Worm (Caenorhabditis elegans) whole organism, L2 larva: ENCODE data around the gene cpsf-3.

Experiments
- C34F6.9 ChIP-seq: fragments of 150-350 bp; optimal IDR thresholded peaks from 2 replicates; lab custom pipeline; 2014; ENCODE audit warnings: missing biosample characterization, missing genetic modification characterization
- F13H6.1 ChIP-seq: sonication (generic microtip); optimal IDR thresholded peaks from 2 replicates; lab custom pipeline; 2016; ENCODE audit warnings: missing genetic modification characterization, missing compliant biosample characterization
- R02D3.7 ChIP-seq: fragments of 150-350 bp; optimal IDR thresholded peaks from 2 replicates; lab custom pipeline; 2014; ENCODE audit warnings: missing biosample characterization, missing genetic modification characterization
- Y55F3AM.14 ChIP-seq: fragments of 200-800 bp; sonication (Bioruptor generic); optimal IDR thresholded peaks from 2 replicates; lab custom pipeline; 2018; ENCODE audit warnings: mild to moderate bottlenecking, missing genetic modification characterization, missing compliant biosample characterization
- ZK546.5 ChIP-seq: sonication (generic microtip); optimal IDR thresholded peaks from 2 replicates; lab custom pipeline; 2017; ENCODE audit warnings: missing biosample characterization, missing genetic modification characterization
- alr-1 ChIP-seq: fragments of 150-350 bp; optimal IDR thresholded peaks from 2 replicates; lab custom pipeline; 2014; ENCODE audit warnings: missing biosample characterization, missing genetic modification characterization
- aly-2 ChIP-seq: fragments of 150-350 bp; optimal IDR thresholded peaks from 2 replicates; lab custom pipeline; 2014; ENCODE audit warnings: missing biosample characterization, missing genetic modification characterization
- ama-1 ChIP-seq: fragments of 150-350 bp; optimal IDR thresholded peaks from 2 replicates; lab custom pipeline; 2018; ENCODE audit warnings: inconsistent platforms
- blmp-1 ChIP-seq: sonication (generic microtip); optimal IDR thresholded peaks from 2 replicates; lab custom pipeline; 2017; ENCODE audit warnings: missing genetic modification characterization, mild to moderate bottlenecking, missing compliant biosample characterization, antibody characterized with exemption, moderate library complexity; ENCODE audit not compliant: insufficient read depth
- crh-2 ChIP-seq: sonication (generic microtip); optimal IDR thresholded peaks from 2 replicates; lab custom pipeline; 2017; ENCODE audit warnings: missing biosample characterization, missing genetic modification characterization
- dmd-4 ChIP-seq: sonication (generic microtip); optimal IDR thresholded peaks from 2 replicates; lab custom pipeline; 2017; ENCODE audit warnings: missing biosample characterization, missing genetic modification characterization
- egl-27 ChIP-seq: sonication (generic microtip); optimal IDR thresholded peaks from 3 replicates; lab custom pipeline; 2017; ENCODE audit warnings: missing biosample characterization, missing genetic modification reagents, missing genetic modification characterization
- elt-1 ChIP-seq: fragments of 150-350 bp; optimal IDR thresholded peaks from 2 replicates; lab custom pipeline; 2014; ENCODE audit warnings: missing biosample characterization, missing genetic modification characterization
- fos-1 ChIP-seq: fragments of 150-350 bp; optimal IDR thresholded peaks from 2 replicates; lab custom pipeline; 2014; ENCODE audit warnings: missing biosample characterization, missing genetic modification characterization
- gmeb-1 ChIP-seq: fragments of 150-350 bp; optimal IDR thresholded peaks from 2 replicates; lab custom pipeline; 2014; ENCODE audit warnings: missing biosample characterization, missing genetic modification characterization
- lin-11 ChIP-seq: fragments of 150-350 bp; sonication (generic microtip); optimal IDR thresholded peaks from 2 replicates; lab custom pipeline; 2014; ENCODE audit warnings: missing biosample characterization, missing genetic modification characterization, inconsistent platforms, mixed read lengths
- lin-13 ChIP-seq: fragments of 150-350 bp; optimal IDR thresholded peaks from 2 replicates; lab custom pipeline; 2014; ENCODE audit warnings: missing biosample characterization, missing genetic modification reagents, missing genetic modification characterization
- lsy-2 ChIP-seq, 2 experiments: fragments of 150-350 bp in 1 of 2; sonication (generic microtip) in 1 of 2; optimal IDR thresholded peaks; 2 replicates each; lab custom pipeline; 2014 to 2017; ENCODE audit warnings: missing biosample characterization in 2 of 2, missing genetic modification characterization in 2 of 2
- mab-5 ChIP-seq: fragments of 150-350 bp; optimal IDR thresholded peaks from 2 replicates; lab custom pipeline; 2014; ENCODE audit warnings: missing biosample characterization, missing genetic modification characterization
- mbf-1 ChIP-seq: sonication (generic microtip); optimal IDR thresholded peaks from 2 replicates; lab custom pipeline; 2017; ENCODE audit warnings: missing biosample characterization, missing genetic modification characterization
- mdl-1 ChIP-seq, 2 experiments: fragments of 150-350 bp in 1 of 2; sonication (generic microtip) in 1 of 2; optimal IDR thresholded peaks; 2 replicates each; lab custom pipeline; 2017; ENCODE audit warnings: missing biosample characterization in 2 of 2, missing genetic modification characterization in 2 of 2
- nhr-10 ChIP-seq: sonication (generic microtip); optimal IDR thresholded peaks from 2 replicates; lab custom pipeline; 2017; ENCODE audit warnings: missing biosample characterization, missing genetic modification characterization
- nhr-11 ChIP-seq: fragments of 150-350 bp; optimal IDR thresholded peaks from 2 replicates; lab custom pipeline; 2014; ENCODE audit warnings: missing biosample characterization, missing genetic modification characterization
- nhr-12 ChIP-seq: fragments of 150-350 bp; optimal IDR thresholded peaks from 2 replicates; lab custom pipeline; 2014; ENCODE audit warnings: missing biosample characterization, missing genetic modification characterization
- nhr-129 ChIP-seq: fragments of 150-350 bp; optimal IDR thresholded peaks from 2 replicates; lab custom pipeline; 2014; ENCODE audit warnings: missing biosample characterization, missing genetic modification characterization
- nhr-21 ChIP-seq: fragments of 150-350 bp; optimal IDR thresholded peaks from 2 replicates; lab custom pipeline; 2014; ENCODE audit warnings: missing biosample characterization, missing genetic modification characterization
- nhr-23 ChIP-seq: fragments of 150-350 bp; optimal IDR thresholded peaks from 2 replicates; lab custom pipeline; 2014; ENCODE audit warnings: missing biosample characterization, missing genetic modification reagents, missing genetic modification characterization
- nhr-25 ChIP-seq: fragments of 150-350 bp; sonication (generic microtip); optimal IDR thresholded peaks from 3 replicates; lab custom pipeline; 2014; ENCODE audit warnings: missing biosample characterization, missing genetic modification characterization
- nhr-77 ChIP-seq: fragments of 150-350 bp; optimal IDR thresholded peaks from 2 replicates; lab custom pipeline; 2014; ENCODE audit warnings: missing biosample characterization, missing genetic modification characterization
- sem-4 ChIP-seq: fragments of 150-350 bp; optimal IDR thresholded peaks from 2 replicates; lab custom pipeline; 2014; ENCODE audit warnings: missing biosample characterization, missing genetic modification reagents, missing genetic modification characterization
- sma-3 ChIP-seq: sonication (generic microtip); optimal IDR thresholded peaks from 2 replicates; lab custom pipeline; 2016; ENCODE audit warnings: missing genetic modification reagents, missing genetic modification characterization, missing compliant biosample characterization
- sma-9 ChIP-seq, 2 experiments: fragments of 150-350 bp in 1 of 2; sonication (generic microtip) in 1 of 2; optimal IDR thresholded peaks; 2 replicates each; lab custom pipeline; 2014 to 2016; ENCODE audit warnings: missing genetic modification characterization in 2 of 2, mild to moderate bottlenecking in 1 of 2, missing biosample characterization in 1 of 2, missing compliant biosample characterization in 1 of 2, missing genetic modification reagents in 1 of 2, moderate library complexity in 1 of 2
- snpc-4 ChIP-seq: fragments of 150-350 bp; optimal IDR thresholded peaks from 2 replicates; lab custom pipeline; 2014; ENCODE audit warnings: missing biosample characterization, missing genetic modification characterization
- unc-55 ChIP-seq: fragments of 150-350 bp; sonication (generic microtip); optimal IDR thresholded peaks from 3 replicates; lab custom pipeline; 2014; ENCODE audit warnings: missing biosample characterization, missing genetic modification reagents, missing genetic modification characterization
- unc-62 ChIP-seq: fragments of 150-350 bp; optimal IDR thresholded peaks from 2 replicates; lab custom pipeline; 2014; ENCODE audit warnings: missing biosample characterization, missing genetic modification reagents, missing genetic modification characterization
- zag-1 ChIP-seq: fragments of 150-350 bp; optimal IDR thresholded peaks from 2 replicates; lab custom pipeline; 2014; ENCODE audit warnings: missing biosample characterization, missing genetic modification characterization
- ztf-1 ChIP-seq: fragments of 200-800 bp; sonication (Bioruptor generic); conservative IDR thresholded peaks from 2 replicates; pipeline ENCODE4 v1.3.6; 2022; ENCODE audit warnings: missing genetic modification characterization, missing compliant biosample characterization
- ztf-11 ChIP-seq: sonication (generic microtip); optimal IDR thresholded peaks from 2 replicates; lab custom pipeline; 2017; ENCODE audit warnings: missing biosample characterization, missing genetic modification characterization

Gene cpsf-3

ce11 chrIV:13282778-13283177 is at the start of gene cpsf-3:
cpsf-3 (minus strand) TSS chrIV:13282878.
- TF ChIP-seq alr-1 (tag; lab: Kevin White, UChicago) (no peak), lsy-2 (tag; optimal IDR thresholded peaks at IDR 0.05; lab: Kevin White, UChicago) (no peak), sma-3 (GFP tag; lab: Kevin White, UChicago) (no peak), fos-1 (no peak), unc-55 (GFP tag; lab: Kevin White, UChicago) (no peak), ztf-1 (GFP tag; lab: Robert Waterston, UW) (no peak), nhr-25 (tag; lab: Kevin White, UChicago) (no peak), Y55F3AM.14 (GFP tag; lab: Kevin White, UChicago) (no peak)

- TF ChIP-seq nhr-25 (tag; lab: Kevin White, UChicago) (no peak), elt-1 (tag; lab: Kevin White, UChicago) (no peak), nhr-12 (tag; lab: Kevin White, UChicago) (no peak)
- TF ChIP-seq, all 48 proteins: peak for 0
Observed at ce11 chrIV:13331285-13331684, 48.6 kb upstream of the cpsf-3 start, which contains the start of gene pqn-74. pqn-74 (minus strand) TSS chrIV:13331406.

ce11 chrIV:13330547-13330946 is 47.9 kb upstream of the cpsf-3 start:
- no peak for TF ChIP-seq nhr-10 (tag; lab: Kevin White, UChicago)

ce11 chrIV:13328059-13328458 is 45.4 kb upstream of the cpsf-3 start, which contains the start of gene far-6:
far-6 (plus strand) TSS chrIV:13328359.
- TF ChIP-seq zag-1 (tag; lab: Kevin White, UChicago) = no peak
- TF ChIP-seq ama-1 = no peak
- no peak for TF ChIP-seq mab-5
- TF ChIP-seq mdl-1 (tag; optimal IDR thresholded peaks at IDR 0.05; lab: Kevin White, UChicago) = no peak
- TF ChIP-seq sem-4 = no peak
- no peak for TF ChIP-seq gmeb-1 (tag; lab: Kevin White, UChicago)
- no peak for TF ChIP-seq Y55F3AM.14 (GFP tag; lab: Kevin White, UChicago)
- TF ChIP-seq egl-27 (tag; lab: Kevin White, UChicago) = no peak
- no peak for TF ChIP-seq nhr-11 (tag; lab: Kevin White, UChicago)
- TF ChIP-seq nhr-77 = no peak
- TF ChIP-seq dmd-4 (tag; lab: Kevin White, UChicago) = no peak
- TF ChIP-seq unc-62 = no peak
- TF ChIP-seq nhr-23 = no peak
- no peak for TF ChIP-seq lin-11 (tag; lab: Kevin White, UChicago)
- no peak for TF ChIP-seq snpc-4

ce11 chrIV:13327064-13327463 is 44.4 kb upstream of the cpsf-3 start:
- TF ChIP-seq fos-1 (peak; percentile 86), sma-9 (GFP tag; optimal IDR thresholded peaks at IDR 0.05; lab: Kevin White, UChicago) (peak; percentile 74), sma-9 (tag; optimal IDR thresholded peaks at IDR 0.05; lab: Kevin White, UChicago) (no peak), mdl-1 (tag; optimal IDR thresholded peaks at IDR 0.05; lab: Kevin White, UChicago) (no peak), F13H6.1 (tag; lab: Kevin White, UChicago) (no peak), crh-2 (tag; lab: Kevin White, UChicago) (peak; percentile 80), blmp-1 (tag; lab: Kevin White, UChicago) (no peak), gmeb-1 (tag; lab: Kevin White, UChicago) (peak; percentile 17)

- TF ChIP-seq ztf-11 (tag; lab: Kevin White, UChicago) (no peak), nhr-129 (tag; lab: Kevin White, UChicago) (no peak), nhr-21 (tag; lab: Kevin White, UChicago) (no peak), aly-2 (tag; lab: Kevin White, UChicago) (no peak), ZK546.5 (tag; lab: Kevin White, UChicago) (no peak), sma-3 (GFP tag; lab: Kevin White, UChicago) (no peak), blmp-1 (tag; lab: Kevin White, UChicago) (no peak), lin-13 (GFP tag; lab: Kevin White, UChicago) (no peak), mbf-1 (tag; lab: Kevin White, UChicago) (no peak), C34F6.9 (tag; lab: Kevin White, UChicago) (no peak), nhr-10 (tag; lab: Kevin White, UChicago) (no peak), R02D3.7 (no peak), mab-5 (no peak)
Observed at ce11 chrIV:13323823-13324359, 41.2 kb upstream of the cpsf-3 start, which contains the start of gene fat-2. fat-2 (plus strand) TSS chrIV:13323873.
